Worm (Caenorhabditis elegans) whole organism, L1 larva: ENCODE data around the gene ife-3.

Experiments
- C34B4.2 ChIP-seq: sonication (generic microtip); optimal IDR thresholded peaks from 2 replicates; lab custom pipeline; 2017; ENCODE audit warnings: mild to moderate bottlenecking, missing genetic modification characterization, missing compliant biosample characterization
- F16B12.6 ChIP-seq: fragments of 150-350 bp; optimal IDR thresholded peaks from 2 replicates; lab custom pipeline; 2014; ENCODE audit warnings: missing biosample characterization, missing genetic modification characterization
- alr-1 ChIP-seq: fragments of 200-800 bp; sonication (Bioruptor generic); optimal IDR thresholded peaks from 2 replicates; lab custom pipeline; 2018; ENCODE audit warnings: borderline replicate concordance, mild to moderate bottlenecking, missing genetic modification characterization, missing compliant biosample characterization
- blmp-1 ChIP-seq: fragments of 150-350 bp; optimal IDR thresholded peaks from 2 replicates; lab custom pipeline; 2014; ENCODE audit warnings: missing biosample characterization, missing genetic modification characterization
- ces-1 ChIP-seq: fragments of 150-350 bp; optimal IDR thresholded peaks from 2 replicates; lab custom pipeline; 2014; ENCODE audit warnings: missing biosample characterization, missing genetic modification reagents, missing genetic modification characterization
- dpl-1 ChIP-seq, 3 experiments: fragments of 150-350 bp in 2 of 3; sonication (generic microtip) in 1 of 3; optimal IDR thresholded peaks; 2 replicates each; lab custom pipeline; 2014 to 2017; ENCODE audit warnings: missing biosample characterization in 3 of 3, missing genetic modification characterization in 3 of 3, missing genetic modification reagents in 3 of 3
- efl-1 ChIP-seq, 4 experiments: fragments of 150-350 bp; optimal IDR thresholded peaks in 3 of 4; peaks in 1 of 4; 1 replicate in 1 of 4; 2 replicates in 3 of 4; lab custom pipeline; 2014; ENCODE audit warnings: missing biosample characterization in 2 of 4, missing genetic modification characterization in 2 of 4, missing genetic modification reagents in 2 of 4
- efl-3 ChIP-seq: fragments of 200-800 bp; sonication (Bioruptor generic); optimal IDR thresholded peaks from 2 replicates; lab custom pipeline; 2018; ENCODE audit warnings: mild to moderate bottlenecking, missing genetic modification characterization, missing compliant biosample characterization
- egl-13 ChIP-seq: sonication (generic microtip); optimal IDR thresholded peaks from 2 replicates; lab custom pipeline; 2016; ENCODE audit warnings: missing genotype, missing genetic modification reagents, missing genetic modification characterization, missing compliant biosample characterization
- egl-27 ChIP-seq, 2 experiments: fragments of 150-350 bp in 1 of 2; sonication (generic microtip); optimal IDR thresholded peaks; 3 replicates each; lab custom pipeline; 2017 to 2018; ENCODE audit warnings: missing biosample characterization in 2 of 2, missing genetic modification characterization in 2 of 2, missing genetic modification reagents in 2 of 2
- fkh-4 ChIP-seq: sonication (generic microtip); optimal IDR thresholded peaks from 2 replicates; lab custom pipeline; 2016; ENCODE audit warnings: missing compliant biosample characterization, missing genetic modification characterization, borderline replicate concordance
- fkh-8 ChIP-seq: sonication (generic microtip); optimal IDR thresholded peaks from 2 replicates; lab custom pipeline; 2016; ENCODE audit warnings: mild to moderate bottlenecking, missing genetic modification characterization, missing compliant biosample characterization
- fos-1 ChIP-seq: fragments of 150-350 bp; optimal IDR thresholded peaks from 2 replicates; lab custom pipeline; 2014; ENCODE audit warnings: missing biosample characterization, missing genetic modification characterization
- grh-1 ChIP-seq: fragments of 200-800 bp; sonication (Bioruptor generic); IDR thresholded peaks from 2 replicates; pipeline ENCODE4 v1.3.6; 2022; ENCODE audit warnings: missing genetic modification reagents, missing genetic modification characterization, missing compliant biosample characterization
- hlh-17 ChIP-seq: fragments of 200-800 bp; sonication (Bioruptor generic); optimal IDR thresholded peaks from 2 replicates; lab custom pipeline; 2018; ENCODE audit warnings: missing genetic modification characterization, mild to moderate bottlenecking, missing compliant biosample characterization, moderate library complexity, borderline replicate concordance
- hlh-4 ChIP-seq: sonication (generic microtip); optimal IDR thresholded peaks from 2 replicates; lab custom pipeline; 2016; ENCODE audit warnings: mild to moderate bottlenecking, missing genetic modification characterization, missing compliant biosample characterization
- hpl-2 ChIP-seq: fragments of 150-350 bp; optimal IDR thresholded peaks from 2 replicates; lab custom pipeline; 2014; ENCODE audit warnings: missing biosample characterization, missing genetic modification reagents, missing genetic modification characterization
- lin-13 ChIP-seq: fragments of 150-350 bp; optimal IDR thresholded peaks from 2 replicates; lab custom pipeline; 2014; ENCODE audit warnings: missing biosample characterization, missing genetic modification reagents, missing genetic modification characterization
- lin-35 ChIP-seq, 2 experiments: fragments of 150-350 bp; optimal IDR thresholded peaks; 2 replicates each; lab custom pipeline; 2014; ENCODE audit warnings: missing biosample characterization in 2 of 2, missing genetic modification characterization in 2 of 2, missing genetic modification reagents in 2 of 2
- lin-39 ChIP-seq: fragments of 150-350 bp; optimal IDR thresholded peaks from 2 replicates; lab custom pipeline; 2014; ENCODE audit warnings: missing biosample characterization, missing genetic modification reagents, missing genetic modification characterization
- mab-9 ChIP-seq: fragments of 200-800 bp; sonication (Bioruptor generic); IDR thresholded peaks from 2 replicates; pipeline ENCODE4 v1.3.6; 2022; ENCODE audit warnings: missing genetic modification reagents, missing genetic modification characterization, missing compliant biosample characterization
- mef-2 ChIP-seq: fragments of 150-350 bp; optimal IDR thresholded peaks from 2 replicates; lab custom pipeline; 2014; ENCODE audit warnings: missing biosample characterization, missing genetic modification characterization
- mep-1 ChIP-seq: fragments of 150-350 bp; optimal IDR thresholded peaks from 2 replicates; lab custom pipeline; 2014; ENCODE audit warnings: missing biosample characterization, missing genetic modification characterization
- nhr-20 ChIP-seq: sonication (generic microtip); optimal IDR thresholded peaks from 2 replicates; lab custom pipeline; 2016; ENCODE audit warnings: mild to moderate bottlenecking, missing genetic modification characterization, missing compliant biosample characterization
- nhr-28 ChIP-seq: fragments of 150-350 bp; optimal IDR thresholded peaks from 2 replicates; lab custom pipeline; 2014; ENCODE audit warnings: missing biosample characterization, missing genetic modification characterization
- nhr-71 ChIP-seq: sonication (generic microtip); optimal IDR thresholded peaks from 2 replicates; lab custom pipeline; 2016; ENCODE audit warnings: mild to moderate bottlenecking, missing genetic modification characterization, moderate library complexity, missing compliant biosample characterization
- nhr-77 ChIP-seq: fragments of 150-350 bp; optimal IDR thresholded peaks from 2 replicates; lab custom pipeline; 2014; ENCODE audit warnings: missing biosample characterization, missing genetic modification characterization
- nhr-85 ChIP-seq: sonication (generic microtip); peaks from one replicate; lab custom pipeline; 2016; ENCODE audit warnings: missing genetic modification characterization, inconsistent platforms, missing compliant biosample characterization
- pag-3 ChIP-seq: sonication (generic microtip); optimal IDR thresholded peaks from 2 replicates; lab custom pipeline; 2017; ENCODE audit warnings: missing genetic modification characterization, mild to moderate bottlenecking, missing compliant biosample characterization, antibody characterized with exemption, borderline replicate concordance; ENCODE audit not compliant: insufficient read depth
- rnt-1 ChIP-seq: sonication (generic microtip); optimal IDR thresholded peaks from 2 replicates; lab custom pipeline; 2016; ENCODE audit warnings: mild to moderate bottlenecking, missing genetic modification characterization, moderate library complexity, missing compliant biosample characterization
- snpc-4 ChIP-seq: fragments of 150-350 bp; optimal IDR thresholded peaks from 2 replicates; lab custom pipeline; 2014; ENCODE audit warnings: missing biosample characterization, missing genetic modification characterization
- snu-23 ChIP-seq: sonication (generic microtip); optimal IDR thresholded peaks from 2 replicates; lab custom pipeline; 2016; ENCODE audit warnings: missing genetic modification characterization, missing compliant biosample characterization
- sox-4 ChIP-seq: sonication (generic microtip); optimal IDR thresholded peaks from 2 replicates; lab custom pipeline; 2016; ENCODE audit warnings: missing genetic modification characterization, missing compliant biosample characterization
- sptf-1 ChIP-seq: fragments of 150-350 bp; optimal IDR thresholded peaks from 2 replicates; lab custom pipeline; 2014; ENCODE audit warnings: missing biosample characterization, missing genetic modification characterization
- unc-130 ChIP-seq: fragments of 150-350 bp; optimal IDR thresholded peaks from 2 replicates; lab custom pipeline; 2017; ENCODE audit warnings: missing biosample characterization, missing genetic modification characterization, inconsistent platforms
- unc-86 ChIP-seq: sonication (generic microtip); optimal IDR thresholded peaks from 2 replicates; lab custom pipeline; 2016; ENCODE audit warnings: missing genetic modification characterization, missing compliant biosample characterization
- unc-98 ChIP-seq: fragments of 200-800 bp; sonication (Bioruptor generic); IDR thresholded peaks from 2 replicates; pipeline ENCODE4 v1.3.6; 2022; ENCODE audit warnings: missing genetic modification characterization, missing compliant biosample characterization
- xbp-1 ChIP-seq: sonication (generic microtip); optimal IDR thresholded peaks from 2 replicates; lab custom pipeline; 2016; ENCODE audit warnings: missing genetic modification characterization, missing compliant biosample characterization
- zag-1 ChIP-seq: fragments of 150-350 bp; optimal IDR thresholded peaks from 2 replicates; lab custom pipeline; 2014; ENCODE audit warnings: missing biosample characterization, missing genetic modification characterization

Gene ife-3

DNA sequence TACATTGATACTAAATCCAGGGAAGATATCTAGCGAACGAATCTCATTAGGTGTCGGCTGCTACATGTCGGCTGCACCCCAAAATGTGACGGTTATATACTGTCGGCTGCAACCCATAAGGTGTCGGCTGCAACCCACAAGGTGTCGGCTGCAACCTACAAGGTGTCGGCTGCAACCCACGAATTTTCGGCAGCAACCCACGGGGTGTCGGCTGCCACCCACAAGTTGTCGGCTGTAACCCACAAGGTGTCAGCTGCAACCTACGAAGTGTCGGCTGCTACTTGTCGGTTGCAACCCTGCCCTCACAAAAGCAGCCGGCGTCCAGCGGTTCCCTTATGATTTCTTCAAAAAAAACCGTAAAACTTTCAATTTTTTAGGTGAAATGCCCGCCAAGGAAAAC is 22.2 kb upstream of the ife-3 start:
- no peak for TF ChIP-seq snpc-4 (tag; lab: Kevin White, UChicago)
- no peak for TF ChIP-seq C34B4.2 (tag; lab: Kevin White, UChicago)
- no peak for TF ChIP-seq mef-2
- no peak for TF ChIP-seq fos-1 (tag; lab: Kevin White, UChicago)
- TF ChIP-seq mep-1 (tag; lab: Kevin White, UChicago): no peak
- no peak for TF ChIP-seq hlh-17 (GFP tag; lab: Kevin White, UChicago)
- no peak for TF ChIP-seq mab-9
- TF ChIP-seq zag-1 (tag; lab: Kevin White, UChicago): no peak
- TF ChIP-seq egl-27 (tag; optimal IDR thresholded peaks at IDR 0.05; lab: Kevin White, UChicago): no peak
- TF ChIP-seq lin-13 (GFP tag; lab: Kevin White, UChicago): no peak
- TF ChIP-seq nhr-77 (tag; lab: Kevin White, UChicago): no peak
- TF ChIP-seq blmp-1 (tag; lab: Kevin White, UChicago): no peak
- TF ChIP-seq efl-1 (optimal IDR thresholded peaks at IDR 0.05; lab: Kevin White, UChicago): no peak
- no peak for TF ChIP-seq efl-1 (GFP tag; optimal IDR thresholded peaks at IDR 0.05 in 1 of 2; lab: Kevin White, UChicago)
- TF ChIP-seq nhr-71 (tag; lab: Kevin White, UChicago): no peak
- no peak for TF ChIP-seq unc-98 (GFP tag; lab: Robert Waterston, UW)
- no peak for TF ChIP-seq grh-1 (GFP tag; lab: Robert Waterston, UW)
- TF ChIP-seq unc-86 (tag; lab: Kevin White, UChicago): no peak
- no peak for TF ChIP-seq unc-130 (tag; lab: Kevin White, UChicago)
- no peak for TF ChIP-seq pag-3
- no peak for TF ChIP-seq egl-13 (tag; lab: Kevin White, UChicago)

- TF ChIP-seq egl-13 (tag; lab: Kevin White, UChicago) (no peak), fkh-8 (tag; lab: Kevin White, UChicago) (no peak), efl-1 (optimal IDR thresholded peaks at IDR 0.05; lab: Kevin White, UChicago) (no peak), efl-1 (GFP tag; optimal IDR thresholded peaks at IDR 0.05 in 1 of 2; lab: Kevin White, UChicago) (peak in 1 of 2 experiments; percentile 70), sptf-1 (tag; lab: Kevin White, UChicago) (no peak)
These were observed 20.6 kb upstream of the ife-3 start for ce11 chrV:28270-28669.

DNA sequence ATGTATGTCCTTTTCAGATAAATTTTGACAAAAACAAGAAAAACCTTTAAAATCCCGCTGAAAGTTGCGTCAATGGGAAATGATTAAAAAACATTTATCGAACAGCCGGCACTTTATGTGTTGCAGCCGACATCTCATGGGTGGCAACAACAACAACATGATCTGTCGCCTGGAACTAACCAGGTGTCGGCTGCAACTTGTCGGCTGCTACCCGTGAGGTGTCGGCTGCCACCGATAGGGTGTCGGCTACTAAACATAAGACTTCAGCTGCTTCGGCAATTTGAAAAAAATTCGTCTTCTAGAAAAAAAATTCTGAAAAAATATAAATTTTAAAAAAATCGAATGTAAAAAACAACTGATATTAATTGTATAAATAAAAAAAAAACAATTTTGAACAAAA is 20.0 kb upstream of the ife-3 start:
- no peak for TF ChIP-seq nhr-77 (tag; lab: Kevin White, UChicago)
- TF ChIP-seq snu-23 (GFP tag; lab: Kevin White, UChicago): no peak
- no peak for TF ChIP-seq egl-27 (tag; optimal IDR thresholded peaks at IDR 0.05; lab: Kevin White, UChicago)
- no peak for TF ChIP-seq mef-2
- no peak for TF ChIP-seq unc-86 (tag; lab: Kevin White, UChicago)
- TF ChIP-seq sox-4 (tag; lab: Kevin White, UChicago): no peak
- no peak for TF ChIP-seq efl-3 (GFP tag; lab: Kevin White, UChicago)
- TF ChIP-seq ces-1 (GFP tag; lab: Kevin White, UChicago): no peak
- TF ChIP-seq efl-1 (optimal IDR thresholded peaks at IDR 0.05; lab: Kevin White, UChicago): no peak
- peak in 1 of 2 experiments; percentile 42 for TF ChIP-seq efl-1 (GFP tag; optimal IDR thresholded peaks at IDR 0.05 in 1 of 2; lab: Kevin White, UChicago)
- TF ChIP-seq, all 84 proteins: peak for 1

ce11 chrV:24181-24580 is 16.6 kb upstream of the ife-3 start:
- TF ChIP-seq rnt-1 (tag; lab: Kevin White, UChicago) (no peak), fos-1 (tag; lab: Kevin White, UChicago) (no peak), blmp-1 (tag; lab: Kevin White, UChicago) (no peak), nhr-28 (no peak), fkh-4 (tag; lab: Kevin White, UChicago) (no peak), hlh-4 (tag; lab: Kevin White, UChicago) (no peak), xbp-1 (tag; lab: Kevin White, UChicago) (no peak), alr-1 (tag; lab: Kevin White, UChicago) (no peak), F16B12.6 (tag; lab: Kevin White, UChicago) (no peak), mep-1 (tag; lab: Kevin White, UChicago) (no peak), sox-4 (tag; lab: Kevin White, UChicago) (no peak), lin-39 (no peak), nhr-77 (tag; lab: Kevin White, UChicago) (no peak), dpl-1 (GFP tag; optimal IDR thresholded peaks at IDR 0.05; lab: Kevin White, UChicago) (peak in 2 of 3 experiments; percentile 39 to 65), lin-35 (GFP tag; optimal IDR thresholded peaks at IDR 0.05; lab: Kevin White, UChicago) (peak; percentile 7 to 65), nhr-85 (tag; lab: Kevin White, UChicago) (no peak), grh-1 (GFP tag; lab: Robert Waterston, UW) (no peak), nhr-20 (tag; lab: Kevin White, UChicago) (no peak), efl-1 (optimal IDR thresholded peaks at IDR 0.05; lab: Kevin White, UChicago) (peak in 1 of 2 experiments; percentile 53), efl-1 (GFP tag; optimal IDR thresholded peaks at IDR 0.05 in 1 of 2; lab: Kevin White, UChicago) (peak; percentile 61 to 93), hpl-2 (GFP tag; lab: Kevin White, UChicago) (no peak)
